Worm (Caenorhabditis elegans) whole organism, L3 larva: ENCODE data around the gene meg-2.

Experiments
- elt-3 ChIP-seq, 3 experiments: fragments of 150-350 bp in 1 of 3; sonication (generic microtip) in 2 of 3; optimal IDR thresholded peaks; 2 replicates in 2 of 3; 4 replicates in 1 of 3; lab custom pipeline; 2014 to 2017; ENCODE audit warnings: missing biosample characterization in 3 of 3, missing genetic modification characterization in 3 of 3
- nhr-25 ChIP-seq: sonication (generic microtip); optimal IDR thresholded peaks from 2 replicates; lab custom pipeline; 2017; ENCODE audit warnings: missing biosample characterization, missing genetic modification characterization
- nhr-77 ChIP-seq: fragments of 150-350 bp; optimal IDR thresholded peaks from 2 replicates; lab custom pipeline; 2014; ENCODE audit warnings: missing biosample characterization, missing genetic modification characterization
- sea-2 ChIP-seq: fragments of 150-350 bp; sonication (generic microtip); optimal IDR thresholded peaks from 4 replicates; lab custom pipeline; 2014; ENCODE audit warnings: missing biosample characterization, missing genetic modification reagents, missing genetic modification characterization
- ztf-4 ChIP-seq: fragments of 150-350 bp; optimal IDR thresholded peaks from 2 replicates; lab custom pipeline; 2014; ENCODE audit warnings: missing biosample characterization, missing genetic modification characterization

DNA sequence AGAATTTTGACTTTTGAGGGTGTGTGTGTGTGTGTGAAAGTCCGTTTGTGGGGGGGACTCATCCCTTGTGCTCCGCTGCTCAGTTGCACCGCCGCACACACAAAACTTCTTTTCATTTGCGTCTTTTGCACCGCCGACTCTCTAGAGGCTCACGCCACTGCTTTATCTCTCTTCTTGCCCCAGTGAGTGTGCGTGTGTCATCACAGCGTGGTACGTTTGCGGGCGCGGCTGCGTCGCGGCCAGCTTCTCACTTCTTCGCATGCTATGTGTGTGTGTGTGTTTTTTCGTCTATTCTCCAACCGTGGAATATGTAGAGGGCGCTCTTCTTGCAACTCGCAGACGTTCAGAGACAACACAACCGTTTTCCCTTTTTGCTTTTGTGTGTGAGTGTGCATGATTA, 19.6 kb upstream of the meg-2 start:
- no peak for TF ChIP-seq sea-2 (GFP tag; lab: Kevin White, UChicago)
- TF ChIP-seq nhr-25 (tag; lab: Kevin White, UChicago): no peak
- TF ChIP-seq nhr-77 (tag; lab: Kevin White, UChicago): no peak
- no peak for TF ChIP-seq elt-3 (tag; optimal IDR thresholded peaks at IDR 0.05; lab: Kevin White, UChicago)
- TF ChIP-seq ztf-4 (tag; lab: Kevin White, UChicago): no peak
